Worm (Caenorhabditis elegans) whole organism, mixed stage, embryonic: ENCODE data around the gene par-4.

ENCODE experiments used
- M03D4.4 ChIP-seq: sonication (generic microtip); optimal IDR thresholded peaks from 2 replicates; lab custom pipeline; 2017; ENCODE audit warnings: mild to moderate bottlenecking, missing genetic modification characterization, missing compliant biosample characterization
- bed-3 ChIP-seq: fragments of 200-800 bp; sonication (Bioruptor generic); optimal IDR thresholded peaks from 3 replicates; lab custom pipeline; 2018; ENCODE audit warnings: mild to moderate bottlenecking, missing genetic modification characterization, moderate library complexity, missing compliant biosample characterization
- blmp-1 ChIP-seq: fragments of 150-350 bp; optimal IDR thresholded peaks from 2 replicates; lab custom pipeline; 2014; ENCODE audit warnings: missing biosample characterization, missing genetic modification characterization
- ceh-39 ChIP-seq: fragments of 150-350 bp; optimal IDR thresholded peaks from 2 replicates; lab custom pipeline; 2014; ENCODE audit warnings: missing biosample characterization, missing genetic modification characterization
- ceh-83 ChIP-seq: fragments of 200-800 bp; sonication (Bioruptor generic); optimal IDR thresholded peaks from 2 replicates; lab custom pipeline; 2018; ENCODE audit warnings: mild to moderate bottlenecking, missing genetic modification characterization, missing compliant biosample characterization
- ces-1 ChIP-seq: fragments of 150-350 bp; optimal IDR thresholded peaks from 2 replicates; lab custom pipeline; 2014; ENCODE audit warnings: missing biosample characterization, missing genetic modification reagents, missing genetic modification characterization
- cnd-1 ChIP-seq: fragments of 200-800 bp; sonication (Bioruptor generic); optimal IDR thresholded peaks from 2 replicates; lab custom pipeline; 2018; ENCODE audit warnings: mild to moderate bottlenecking, missing genetic modification characterization, missing compliant biosample characterization
- drap-1 ChIP-seq: fragments of 200-800 bp; sonication (Bioruptor generic); optimal IDR thresholded peaks from 3 replicates; lab custom pipeline; 2018; ENCODE audit warnings: mild to moderate bottlenecking, missing genetic modification characterization, missing compliant biosample characterization
- elt-1 ChIP-seq: sonication (generic microtip); optimal IDR thresholded peaks from 2 replicates; lab custom pipeline; 2017; ENCODE audit warnings: missing genetic modification characterization, mild to moderate bottlenecking, missing compliant biosample characterization, antibody characterized with exemption, moderate library complexity, borderline replicate concordance; ENCODE audit not compliant: insufficient read depth
- flh-1 ChIP-seq: fragments of 200-800 bp; sonication (Bioruptor generic); optimal IDR thresholded peaks from 2 replicates; lab custom pipeline; 2018; ENCODE audit warnings: mild to moderate bottlenecking, missing genetic modification characterization, moderate library complexity, missing compliant biosample characterization
- ham-2 ChIP-seq: fragments of 200-800 bp; sonication (Bioruptor generic); optimal IDR thresholded peaks from 2 replicates; lab custom pipeline; 2018; ENCODE audit warnings: mild to moderate bottlenecking, missing genetic modification characterization, missing compliant biosample characterization
- hlh-1 ChIP-seq: fragments of 150-350 bp; optimal IDR thresholded peaks from 2 replicates; lab custom pipeline; 2014; ENCODE audit warnings: missing biosample characterization, missing genetic modification reagents, missing genetic modification characterization
- lin-13 ChIP-seq: fragments of 150-350 bp; optimal IDR thresholded peaks from 2 replicates; lab custom pipeline; 2014; ENCODE audit warnings: missing biosample characterization, missing genetic modification characterization
- lsy-2 ChIP-seq: fragments of 150-350 bp; optimal IDR thresholded peaks from 2 replicates; lab custom pipeline; 2014; ENCODE audit warnings: missing biosample characterization, missing genetic modification characterization
- mep-1 ChIP-seq: fragments of 150-350 bp; optimal IDR thresholded peaks from 2 replicates; lab custom pipeline; 2017; ENCODE audit warnings: missing biosample characterization, missing genetic modification reagents, missing genetic modification characterization, inconsistent platforms
- mls-2 ChIP-seq: sonication (generic microtip); optimal IDR thresholded peaks from 2 replicates; lab custom pipeline; 2016; ENCODE audit warnings: mild to moderate bottlenecking, missing genetic modification characterization, moderate library complexity, missing compliant biosample characterization
- nhr-12 ChIP-seq: fragments of 150-350 bp; optimal IDR thresholded peaks from 2 replicates; lab custom pipeline; 2014; ENCODE audit warnings: missing biosample characterization, missing genetic modification characterization
- nhr-2 ChIP-seq: fragments of 150-350 bp; optimal IDR thresholded peaks from 2 replicates; lab custom pipeline; 2014; ENCODE audit warnings: missing biosample characterization, missing genetic modification characterization
- nhr-237 ChIP-seq: fragments of 150-350 bp; optimal IDR thresholded peaks from 2 replicates; lab custom pipeline; 2014; ENCODE audit warnings: missing biosample characterization, missing genetic modification characterization
- nhr-76 ChIP-seq: sonication (generic microtip); optimal IDR thresholded peaks from 2 replicates; lab custom pipeline; 2017; ENCODE audit warnings: missing biosample characterization, missing genetic modification characterization
- pha-4 ChIP-seq: fragments of 150-350 bp; optimal IDR thresholded peaks from 2 replicates; lab custom pipeline; 2018; ENCODE audit warnings: missing biosample characterization, missing genetic modification reagents, missing genetic modification characterization
- sem-2 ChIP-seq: fragments of 200-800 bp; sonication (Bioruptor generic); optimal IDR thresholded peaks from 2 replicates; lab custom pipeline; 2018; ENCODE audit warnings: mild to moderate bottlenecking, missing genetic modification characterization, missing compliant biosample characterization
- snpc-4 ChIP-seq: fragments of 150-350 bp; optimal IDR thresholded peaks from 2 replicates; lab custom pipeline; 2014; ENCODE audit warnings: missing biosample characterization, missing genetic modification characterization
- sptf-1 ChIP-seq: sonication (generic microtip); optimal IDR thresholded peaks from 2 replicates; lab custom pipeline; 2017; ENCODE audit warnings: mild to moderate bottlenecking, missing genetic modification characterization, moderate library complexity, missing compliant biosample characterization
- tbx-8 ChIP-seq: fragments of 200-800 bp; sonication (Bioruptor generic); optimal IDR thresholded peaks from 2 replicates; lab custom pipeline; 2018; ENCODE audit warnings: mild to moderate bottlenecking, missing genetic modification characterization, moderate library complexity, missing compliant biosample characterization
- unc-120 ChIP-seq: sonication (generic microtip); optimal IDR thresholded peaks from 2 replicates; lab custom pipeline; 2017; ENCODE audit warnings: missing genetic modification characterization, missing compliant biosample characterization; ENCODE audit not compliant: poor library complexity, severe bottlenecking
- unc-62 ChIP-seq: fragments of 150-350 bp; optimal IDR thresholded peaks from 2 replicates; lab custom pipeline; 2014; ENCODE audit warnings: missing biosample characterization, missing genetic modification reagents, missing genetic modification characterization
- zip-8 ChIP-seq: fragments of 150-350 bp; optimal IDR thresholded peaks from 2 replicates; lab custom pipeline; 2014; ENCODE audit warnings: missing biosample characterization, missing genetic modification characterization
- ztf-11 ChIP-seq: fragments of 150-350 bp; optimal IDR thresholded peaks from 2 replicates; lab custom pipeline; 2014; ENCODE audit warnings: missing biosample characterization, missing genetic modification characterization

par-4 gene

ce11 chrV:18081857-18082256 is 16.6 kb upstream of the par-4 start, which contains the start of gene nova-1:
TSS of gene nova-1 (minus strand) at chrV:18081957.
- TF ChIP-seq hlh-1 (tag; lab: Kevin White, UChicago) (no peak), M03D4.4 (tag; lab: Kevin White, UChicago) (no peak), zip-8 (tag; lab: Kevin White, UChicago) (no peak), flh-1 (GFP tag; lab: Kevin White, UChicago) (no peak), ces-1 (GFP tag; lab: Kevin White, UChicago) (no peak), sem-2 (GFP tag; lab: Kevin White, UChicago) (no peak), tbx-8 (no peak), ztf-11 (no peak), drap-1 (GFP tag; lab: Kevin White, UChicago) (no peak)

ce11 chrV:18085150-18085833 is 13.2 kb upstream of the par-4 start, which contains the start of gene fbxa-106:
TSS of gene fbxa-106 (minus strand) at chrV:18085200.
- no peak for TF ChIP-seq hlh-1 (tag; lab: Kevin White, UChicago)
- no peak for TF ChIP-seq elt-1 (tag; lab: Kevin White, UChicago)
- TF ChIP-seq zip-8 (tag; lab: Kevin White, UChicago): no peak
- no peak for TF ChIP-seq mls-2
- TF ChIP-seq ham-2: no peak
- no peak for TF ChIP-seq drap-1 (GFP tag; lab: Kevin White, UChicago)
- TF ChIP-seq blmp-1 (tag; lab: Kevin White, UChicago): no peak
- TF ChIP-seq bed-3 (GFP tag; lab: Kevin White, UChicago): no peak
- no peak for TF ChIP-seq mep-1
- no peak for TF ChIP-seq nhr-12 (tag; lab: Kevin White, UChicago)
- TF ChIP-seq sptf-1: no peak
- no peak for TF ChIP-seq ceh-83
- TF ChIP-seq unc-120: no peak
- no peak for TF ChIP-seq ztf-11
- TF ChIP-seq flh-1 (GFP tag; lab: Kevin White, UChicago): no peak
- TF ChIP-seq ceh-39 (tag; lab: Kevin White, UChicago): no peak
- no peak for TF ChIP-seq lsy-2
- TF ChIP-seq nhr-76 (tag; lab: Kevin White, UChicago): no peak
- no peak for TF ChIP-seq snpc-4 (tag; lab: Kevin White, UChicago)

ce11 chrV:18086174-18086661 is 12.3 kb upstream of the par-4 start, which contains the start of gene Y59A8B.12:
TSS of gene Y59A8B.12 (minus strand) at chrV:18086224.
- TF ChIP-seq snpc-4 (tag; lab: Kevin White, UChicago): no peak
- TF ChIP-seq mls-2: no peak
- no peak for TF ChIP-seq nhr-76 (tag; lab: Kevin White, UChicago)
- peak; percentile 16 for TF ChIP-seq lin-13 (tag; lab: Kevin White, UChicago)
- TF ChIP-seq drap-1 (GFP tag; lab: Kevin White, UChicago): no peak
- no peak for TF ChIP-seq pha-4 (tag; lab: Kevin White, UChicago)
- TF ChIP-seq ztf-11: no peak
- no peak for TF ChIP-seq cnd-1 (tag; lab: Kevin White, UChicago)

ce11 chrV:18086783-18087182 is 11.7 kb upstream of the par-4 start, which contains the start of gene slr-2:
TSS of gene slr-2 (plus strand) at chrV:18087123.
- TF ChIP-seq nhr-237 (tag; lab: Kevin White, UChicago) (peak; percentile 25), lsy-2 (peak; percentile 36), ham-2 (no peak), lin-13 (tag; lab: Kevin White, UChicago) (peak; percentile 23), hlh-1 (tag; lab: Kevin White, UChicago) (peak; percentile 5), mep-1 (peak; percentile 19), unc-62 (GFP tag; lab: Kevin White, UChicago) (no peak), nhr-2 (tag; lab: Kevin White, UChicago) (peak; percentile 18)

ce11 chrV:18091216-18091615 is 7.3 kb upstream of the par-4 start:
- TF ChIP-seq ham-2: no peak
- peak; percentile 61 for TF ChIP-seq zip-8 (tag; lab: Kevin White, UChicago)
- no peak for TF ChIP-seq nhr-76 (tag; lab: Kevin White, UChicago)
- no peak for TF ChIP-seq drap-1 (GFP tag; lab: Kevin White, UChicago)
